Fruit fly (Drosophila melanogaster): Measurements from ENCODE around the gene CG34135.

DNA sequence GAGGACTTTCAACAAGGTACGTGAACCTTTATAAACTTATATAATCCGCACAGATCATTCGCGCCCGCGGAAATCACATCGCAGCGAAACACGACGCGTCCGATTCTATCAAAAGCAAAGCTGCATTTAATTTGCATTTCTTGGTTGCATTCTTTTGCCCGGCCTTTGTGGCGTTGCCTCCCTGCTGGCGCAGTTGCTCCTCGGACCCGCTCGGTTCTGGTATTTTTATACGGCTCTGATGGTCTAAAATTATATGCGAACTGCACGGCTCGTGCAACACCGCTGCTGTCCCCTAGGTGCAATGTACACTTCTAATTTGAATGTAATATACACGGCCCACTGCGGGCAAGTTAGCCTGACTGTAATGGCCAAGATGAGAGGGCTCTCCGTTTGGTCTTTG lies 49.6 kb downstream of the CG34135 start, which contains the start of gene Cks85A:
- TF ChIP-seq CG8478 (optimal IDR thresholded peaks at IDR 0.05) (no peak), EcR (GFP tag; optimal IDR thresholded peaks at IDR 0.05) (no peak)

All from whole organism.